Worm (Caenorhabditis elegans): Measurements from ENCODE around the gene F55G11.8.

DNA sequence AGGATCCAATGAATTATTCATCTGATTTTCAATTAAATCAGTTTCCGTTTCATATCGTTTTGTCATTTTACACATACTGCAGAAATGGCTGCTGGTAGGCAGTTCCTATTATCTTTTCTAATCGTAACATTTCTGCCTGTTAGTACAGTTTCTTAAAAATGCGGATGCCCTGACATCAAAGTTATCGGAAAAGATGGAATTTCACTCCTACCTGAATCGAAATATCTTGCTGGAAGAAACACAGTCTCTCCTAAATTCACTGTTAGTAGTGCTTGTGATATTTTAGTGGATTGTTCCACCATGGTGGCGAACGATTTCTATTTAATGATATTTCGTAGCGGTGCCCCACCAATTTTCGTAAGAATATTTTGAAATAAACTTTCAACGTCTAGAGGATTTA lies 14.1 kb upstream of the F55G11.8 start, which contains the start of gene F55G11.10:
- TF ChIP-seq him-1 (tag; optimal IDR thresholded peaks at IDR 0.05) (no peak), dao-5 (tag; optimal IDR thresholded peaks at IDR 0.05) (no peak), W03F9.2 (tag; optimal IDR thresholded peaks at IDR 0.05) (no peak)
